Worm (Caenorhabditis elegans) whole organism, L2 larva: ENCODE results near the gene pmp-3.

Experiments
- ZK546.5 ChIP-seq: sonication (generic microtip); optimal IDR thresholded peaks from 2 replicates; lab custom pipeline; 2017; ENCODE audit warnings: missing biosample characterization, missing genetic modification characterization
- aly-2 ChIP-seq: fragments of 150-350 bp; optimal IDR thresholded peaks from 2 replicates; lab custom pipeline; 2014; ENCODE audit warnings: missing biosample characterization, missing genetic modification characterization
- fos-1 ChIP-seq: fragments of 150-350 bp; optimal IDR thresholded peaks from 2 replicates; lab custom pipeline; 2014; ENCODE audit warnings: missing biosample characterization, missing genetic modification characterization
- mbf-1 ChIP-seq: sonication (generic microtip); optimal IDR thresholded peaks from 2 replicates; lab custom pipeline; 2017; ENCODE audit warnings: missing biosample characterization, missing genetic modification characterization
- snpc-4 ChIP-seq: fragments of 150-350 bp; optimal IDR thresholded peaks from 2 replicates; lab custom pipeline; 2014; ENCODE audit warnings: missing biosample characterization, missing genetic modification characterization
- unc-55 ChIP-seq: fragments of 150-350 bp; sonication (generic microtip); optimal IDR thresholded peaks from 3 replicates; lab custom pipeline; 2014; ENCODE audit warnings: missing biosample characterization, missing genetic modification reagents, missing genetic modification characterization

DNA sequence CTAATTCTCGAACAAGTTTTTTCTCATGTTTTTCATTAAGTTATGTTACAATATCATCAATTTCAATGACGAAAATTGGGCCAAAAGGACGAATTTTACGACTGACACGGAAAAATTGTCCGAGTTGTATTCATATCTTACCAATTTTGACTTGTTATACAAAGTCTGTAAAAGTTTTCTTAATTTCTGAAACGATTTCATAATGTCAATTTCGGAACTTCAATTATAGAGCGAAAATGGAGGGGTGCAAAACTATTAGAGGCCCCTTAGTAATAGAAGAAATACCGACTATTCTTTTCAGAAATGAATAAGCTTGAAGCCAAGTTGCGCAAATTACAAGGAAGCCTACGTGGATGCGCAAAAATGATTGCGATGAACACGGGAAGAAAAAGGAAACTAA lies 15.0 kb upstream of the pmp-3 start, which contains the start of gene F43D2.3:
- TF ChIP-seq snpc-4: no peak
- no peak for TF ChIP-seq unc-55 (GFP tag; lab: Kevin White, UChicago)
- TF ChIP-seq ZK546.5: no peak
- no peak for TF ChIP-seq aly-2
- TF ChIP-seq fos-1 (tag; lab: Kevin White, UChicago): no peak
- TF ChIP-seq mbf-1 (tag; lab: Kevin White, UChicago): no peak
